Worm (Caenorhabditis elegans): Measurements from ENCODE around the gene srx-108.

DNA sequence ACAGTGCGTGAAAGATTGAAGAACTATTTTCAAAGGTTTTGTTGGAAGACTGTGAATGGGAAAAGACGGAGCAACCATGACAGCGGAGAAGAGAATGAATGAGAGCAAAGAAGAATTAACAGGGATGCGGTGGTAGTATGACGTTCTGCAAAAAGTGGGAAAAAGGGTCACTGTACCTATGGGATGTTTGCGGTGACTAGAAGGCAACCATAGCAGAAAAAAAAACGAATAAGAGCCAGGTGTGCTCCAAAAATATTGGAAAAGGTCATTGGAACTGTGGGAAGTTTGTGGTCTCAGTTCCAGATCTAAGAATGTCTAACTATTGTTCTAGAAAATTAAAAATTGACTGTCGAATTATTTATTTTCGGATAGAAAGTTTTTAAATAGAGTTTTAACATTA is 43.3 kb downstream of the srx-108 start, which contains the start of gene fbxb-90:
- TF ChIP-seq flh-1 (GFP tag; optimal IDR thresholded peaks at IDR 0.05) (no peak), tbx-8 (GFP tag; optimal IDR thresholded peaks at IDR 0.05) (no peak), unc-39 (tag; optimal IDR thresholded peaks at IDR 0.05) (no peak), snpc-4 (tag; optimal IDR thresholded peaks at IDR 0.05) (no peak), sem-2 (GFP tag; optimal IDR thresholded peaks at IDR 0.05) (no peak), lin-13 (tag; optimal IDR thresholded peaks at IDR 0.05) (no peak), mep-1 (tag; optimal IDR thresholded peaks at IDR 0.05) (no peak), ztf-11 (tag; optimal IDR thresholded peaks at IDR 0.05) (no peak), pha-4 (tag; optimal IDR thresholded peaks at IDR 0.05) (no peak)
